Fruit fly (Drosophila melanogaster) whole organism: Measurements from ENCODE around the gene CG13135.

Source experiments
- CG8478 ChIP-seq: fragments of >200 bp; optimal IDR thresholded peaks from 2 replicates; lab custom pipeline; 2018; ENCODE audit warnings: inconsistent platforms
- Dll ChIP-seq: fragments of >200 bp; optimal IDR thresholded peaks from 2 replicates; lab custom pipeline; 2017
- EcR ChIP-seq, 2 experiments: fragments of >200 bp; optimal IDR thresholded peaks; 2 replicates each; lab custom pipeline; 2017; ENCODE audit warnings: missing biosample characterization in 2 of 2, missing genetic modification characterization in 2 of 2, missing genetic modification reagents in 2 of 2
- pan ChIP-seq: fragments of >200 bp; optimal IDR thresholded peaks from 2 replicates; lab custom pipeline; 2017
- psq ChIP-seq: fragments of >200 bp; optimal IDR thresholded peaks from 2 replicates; lab custom pipeline; 2017
- usp ChIP-seq: fragments of >200 bp; optimal IDR thresholded peaks from 2 replicates; lab custom pipeline; 2017; ENCODE audit warnings: missing biosample characterization, missing genetic modification characterization, mixed read lengths

CG13135 gene

dm6 chr2L:10122671-10123070 is at the start of gene CG13135:
CG13135 (minus strand) TSS chr2L:10122771.
- TF ChIP-seq psq (no peak), CG8478 (lab: Kevin White, UChicago) (no peak), usp (GFP tag; lab: Kevin White, UChicago) (no peak), pan (lab: Kevin White, UChicago) (no peak), EcR (GFP tag; optimal IDR thresholded peaks at IDR 0.05; lab: Kevin White, UChicago) (no peak), Dll (lab: Kevin White, UChicago) (no peak)

- no peak for TF ChIP-seq Dll (lab: Kevin White, UChicago)
- no peak for TF ChIP-seq usp (GFP tag; lab: Kevin White, UChicago)
- TF ChIP-seq EcR (GFP tag; optimal IDR thresholded peaks at IDR 0.05; lab: Kevin White, UChicago) = no peak
- no peak for TF ChIP-seq CG8478 (lab: Kevin White, UChicago)
- no peak for TF ChIP-seq pan (lab: Kevin White, UChicago)
- TF ChIP-seq psq = no peak
Observed at dm6 chr2L:10154395-10154794, 31.8 kb upstream of the CG13135 start.

- TF ChIP-seq psq = no peak
- TF ChIP-seq CG8478 (lab: Kevin White, UChicago) = no peak
- TF ChIP-seq usp (GFP tag; lab: Kevin White, UChicago) = no peak
- no peak for TF ChIP-seq EcR (GFP tag; optimal IDR thresholded peaks at IDR 0.05; lab: Kevin White, UChicago)
- no peak for TF ChIP-seq pan (lab: Kevin White, UChicago)
- TF ChIP-seq Dll (lab: Kevin White, UChicago) = no peak
Observed at dm6 chr2L:10146723-10147475, 24.3 kb upstream of the CG13135 start.

dm6 chr2L:10145571-10145970 is 23.0 kb upstream of the CG13135 start:
- TF ChIP-seq usp (GFP tag; lab: Kevin White, UChicago) (no peak), pan (lab: Kevin White, UChicago) (no peak), CG8478 (lab: Kevin White, UChicago) (no peak), psq (no peak), Dll (lab: Kevin White, UChicago) (no peak), EcR (GFP tag; optimal IDR thresholded peaks at IDR 0.05; lab: Kevin White, UChicago) (no peak)

- TF ChIP-seq EcR (GFP tag; optimal IDR thresholded peaks at IDR 0.05; lab: Kevin White, UChicago) (no peak), psq (no peak), Dll (lab: Kevin White, UChicago) (no peak), CG8478 (lab: Kevin White, UChicago) (no peak), pan (lab: Kevin White, UChicago) (no peak)
Observed at dm6 chr2L:10144236-10144953, 21.8 kb upstream of the CG13135 start, which contains the start of gene CG4839. CG4839 (plus strand) TSS chr2L:10144776.

dm6 chr2L:10143334-10143733 is 20.8 kb upstream of the CG13135 start:
- no peak for TF ChIP-seq usp (GFP tag; lab: Kevin White, UChicago)
- TF ChIP-seq Dll (lab: Kevin White, UChicago) = no peak
- no peak for TF ChIP-seq EcR (GFP tag; optimal IDR thresholded peaks at IDR 0.05; lab: Kevin White, UChicago)
- no peak for TF ChIP-seq psq
- TF ChIP-seq CG8478 (lab: Kevin White, UChicago) = no peak
- TF ChIP-seq pan (lab: Kevin White, UChicago) = no peak

dm6 chr2L:10130763-10131162 is 8.2 kb upstream of the CG13135 start:
- TF ChIP-seq CG8478 (lab: Kevin White, UChicago) (no peak), EcR (GFP tag; optimal IDR thresholded peaks at IDR 0.05; lab: Kevin White, UChicago) (no peak), usp (GFP tag; lab: Kevin White, UChicago) (no peak), psq (no peak), Dll (lab: Kevin White, UChicago) (no peak), pan (lab: Kevin White, UChicago) (no peak)

dm6 chr2L:10123963-10124362 is 1.4 kb upstream of the CG13135 start:
- TF ChIP-seq usp (GFP tag; lab: Kevin White, UChicago) (no peak), EcR (GFP tag; optimal IDR thresholded peaks at IDR 0.05; lab: Kevin White, UChicago) (no peak), CG8478 (lab: Kevin White, UChicago) (no peak), psq (no peak), pan (lab: Kevin White, UChicago) (no peak), Dll (lab: Kevin White, UChicago) (no peak)

- no peak for TF ChIP-seq pan (lab: Kevin White, UChicago)
- no peak for TF ChIP-seq CG8478 (lab: Kevin White, UChicago)
- no peak for TF ChIP-seq psq
- TF ChIP-seq Dll (lab: Kevin White, UChicago) = no peak
Observed at dm6 chr2L:10108749-10109148, 13.8 kb downstream of the CG13135 start.

dm6 chr2L:10096127-10096526 is 26.4 kb downstream of the CG13135 start:
- no peak for TF ChIP-seq usp (GFP tag; lab: Kevin White, UChicago)
- no peak for TF ChIP-seq Dll (lab: Kevin White, UChicago)
- TF ChIP-seq psq = no peak
- TF ChIP-seq CG8478 (lab: Kevin White, UChicago) = no peak
- TF ChIP-seq EcR (GFP tag; optimal IDR thresholded peaks at IDR 0.05; lab: Kevin White, UChicago) = no peak
- no peak for TF ChIP-seq pan (lab: Kevin White, UChicago)

dm6 chr2L:10093788-10094187 is 28.8 kb downstream of the CG13135 start, which contains the start of gene CG34109:
CG34109 (plus strand) TSS chr2L:10094088.
- TF ChIP-seq CG8478 (lab: Kevin White, UChicago) (no peak), usp (GFP tag; lab: Kevin White, UChicago) (no peak)
